Fruit fly (Drosophila melanogaster) whole organism, embryonic: Measurements from ENCODE around the gene nompC.

Experiments used
- Adf1 ChIP-seq: fragments of 200-800 bp; sonication (Bioruptor generic); IDR thresholded peaks from 2 replicates; pipeline ENCODE4 v1.3.6; 2022; ENCODE audit warnings: missing biosample characterization, missing genetic modification characterization
- Aef1 ChIP-seq: fragments of 200-800 bp; sonication (Bioruptor generic); IDR thresholded peaks from 3 replicates; pipeline ENCODE4 v1.3.6; 2022; ENCODE audit warnings: missing biosample characterization, missing genetic modification characterization
- Bgb ChIP-seq: fragments of 200-800 bp; sonication (Bioruptor generic); IDR thresholded peaks from 2 replicates; pipeline ENCODE4 v1.3.6; 2022; ENCODE audit warnings: missing biosample characterization, missing genetic modification characterization; ENCODE audit not compliant: partially characterized antibody
- CG10267 ChIP-seq: fragments of 200-800 bp; sonication (Bioruptor generic); optimal IDR thresholded peaks from 2 replicates; lab custom pipeline; 2018; ENCODE audit warnings: missing biosample characterization, mild to moderate bottlenecking, missing genetic modification characterization, moderate library complexity
- CG11085 ChIP-seq: fragments of 200-800 bp; sonication (Bioruptor generic); IDR thresholded peaks from 2 replicates; pipeline ENCODE4 v1.3.6; 2022; ENCODE audit warnings: missing biosample characterization, missing genetic modification characterization
- CG11456 ChIP-seq: fragments of 200-800 bp; sonication (Bioruptor generic); IDR thresholded peaks from 3 replicates; pipeline ENCODE4 v1.3.6; 2022; ENCODE audit warnings: missing biosample characterization, missing genetic modification characterization
- CG14014 ChIP-seq: fragments of 200-800 bp; sonication (Bioruptor generic); IDR thresholded peaks from 2 replicates; pipeline ENCODE4 v1.3.6; 2022; ENCODE audit warnings: missing biosample characterization, missing genetic modification characterization
- CG16863 ChIP-seq: fragments of 200-800 bp; sonication (Bioruptor generic); optimal IDR thresholded peaks from 3 replicates; lab custom pipeline; 2016; ENCODE audit warnings: missing biosample characterization, missing genetic modification characterization
- CG1792 ChIP-seq: fragments of 200-800 bp; sonication (Bioruptor generic); optimal IDR thresholded peaks from 2 replicates; lab custom pipeline; 2016; ENCODE audit warnings: missing biosample characterization, missing genetic modification characterization
- CG1832 ChIP-seq: fragments of 200-800 bp; sonication (Bioruptor generic); optimal IDR thresholded peaks from 2 replicates; lab custom pipeline; 2017; ENCODE audit warnings: missing biosample characterization, mild to moderate bottlenecking, missing genetic modification characterization, inconsistent platforms
- CG2120 ChIP-seq: fragments of 200-800 bp; sonication (Bioruptor generic); optimal IDR thresholded peaks from 3 replicates; lab custom pipeline; 2016; ENCODE audit warnings: missing biosample characterization, missing genetic modification characterization
- CG2202 ChIP-seq: fragments of 200-800 bp; sonication (Bioruptor generic); optimal IDR thresholded peaks from 2 replicates; lab custom pipeline; 2018; ENCODE audit warnings: missing biosample characterization, mild to moderate bottlenecking, missing genetic modification characterization
- CG2875 ChIP-seq: fragments of 200-800 bp; sonication (Bioruptor generic); optimal IDR thresholded peaks from 2 replicates; lab custom pipeline; 2017; ENCODE audit warnings: missing biosample characterization, mild to moderate bottlenecking, missing genetic modification characterization, missing genetic modification reagents
- CG30431 ChIP-seq: fragments of 200-800 bp; sonication (Bioruptor generic); optimal IDR thresholded peaks from 2 replicates; lab custom pipeline; 2017; ENCODE audit warnings: missing biosample characterization, missing genetic modification characterization
- CG34224 ChIP-seq: fragments of 200-800 bp; sonication (Bioruptor generic); IDR thresholded peaks from 3 replicates; pipeline ENCODE4 v1.3.6; 2022; ENCODE audit warnings: missing biosample characterization, missing genetic modification characterization; ENCODE audit not compliant: partially characterized antibody
- CG3726 ChIP-seq: fragments of 200-800 bp; sonication (Bioruptor generic); IDR thresholded peaks from 3 replicates; pipeline ENCODE4, ENCODE4 v1.3.6; 2022; ENCODE audit warnings: missing biosample characterization, missing genetic modification characterization
- CG6813 ChIP-seq: fragments of 200-800 bp; sonication (Bioruptor generic); optimal IDR thresholded peaks from 2 replicates; lab custom pipeline; 2017; ENCODE audit warnings: missing biosample characterization, missing genetic modification characterization, mild to moderate bottlenecking, moderate library complexity, missing genetic modification reagents
- CG7745 ChIP-seq: fragments of 200-800 bp; sonication (Bioruptor generic); optimal IDR thresholded peaks from 2 replicates; lab custom pipeline; 2018; ENCODE audit warnings: missing biosample characterization, mild to moderate bottlenecking, missing genetic modification characterization, moderate library complexity
- CG9817 ChIP-seq: fragments of 200-800 bp; sonication (Bioruptor generic); optimal IDR thresholded peaks from 2 replicates; lab custom pipeline; 2018; ENCODE audit warnings: missing biosample characterization, mild to moderate bottlenecking, missing genetic modification characterization, moderate library complexity
- CG9932 ChIP-seq: fragments of 200-800 bp; sonication (Bioruptor generic); IDR thresholded peaks from 2 replicates; pipeline ENCODE4 v1.3.6; 2022; ENCODE audit warnings: missing biosample characterization, missing genetic modification characterization
- CHES-1-like ChIP-seq: fragments of 200-800 bp; sonication (Bioruptor generic); optimal IDR thresholded peaks from 2 replicates; lab custom pipeline; 2016; ENCODE audit warnings: missing biosample characterization, missing genetic modification characterization
- Dp ChIP-seq: fragments of 200-800 bp; sonication (Bioruptor generic); optimal IDR thresholded peaks from 2 replicates; lab custom pipeline; 2018; ENCODE audit warnings: missing biosample characterization, mild to moderate bottlenecking, missing genetic modification characterization, moderate library complexity
- Eip74EF ChIP-seq, 2 experiments: fragments of 200-800 bp in 1 of 2; fragments of >200 bp in 1 of 2; sonication (Bioruptor generic) in 1 of 2; optimal IDR thresholded peaks; 2 replicates each; lab custom pipeline; 2017 to 2019; ENCODE audit warnings: missing biosample characterization in 2 of 2, missing genetic modification characterization in 2 of 2, mild to moderate bottlenecking in 1 of 2, moderate library complexity in 1 of 2
- Hmr ChIP-seq: fragments of 200-800 bp; sonication (Bioruptor generic); optimal IDR thresholded peaks from 3 replicates; lab custom pipeline; 2017; ENCODE audit warnings: mild to moderate bottlenecking, missing biosample characterization, missing genetic modification reagents, missing genetic modification characterization
- Hsf ChIP-seq: fragments of 200-800 bp; sonication (Bioruptor generic); optimal IDR thresholded peaks from 3 replicates; lab custom pipeline; 2016; ENCODE audit warnings: missing biosample characterization, missing genetic modification characterization
- Nf-YA ChIP-seq: fragments of 200-800 bp; sonication (Bioruptor generic); IDR thresholded peaks from 2 replicates; pipeline ENCODE4 v1.3.6; 2022; ENCODE audit warnings: missing biosample characterization, missing genetic modification characterization
- Oaz ChIP-seq: fragments of 200-800 bp; sonication (Bioruptor generic); IDR thresholded peaks from 2 replicates; pipeline ENCODE4 v1.3.6; 2022; ENCODE audit warnings: missing biosample characterization, missing genetic modification characterization
- Optix ChIP-seq: fragments of 200-800 bp; sonication (Bioruptor generic); IDR thresholded peaks from 3 replicates; pipeline ENCODE4 v1.3.6; 2022; ENCODE audit warnings: missing biosample characterization, missing genetic modification characterization
- Ravus ChIP-seq: fragments of 200-800 bp; sonication (Bioruptor generic); IDR thresholded peaks from 2 replicates; pipeline ENCODE4 v1.3.6; 2022; ENCODE audit warnings: missing biosample characterization, missing genetic modification characterization
- Rx ChIP-seq: fragments of 200-800 bp; sonication (Bioruptor generic); IDR thresholded peaks from 2 replicates; pipeline ENCODE4 v1.3.6; 2022; ENCODE audit warnings: missing biosample characterization, missing genetic modification characterization
- Six4 ChIP-seq: fragments of 200-800 bp; sonication (Bioruptor generic); optimal IDR thresholded peaks from 2 replicates; lab custom pipeline; 2016; ENCODE audit warnings: missing biosample characterization, missing genetic modification characterization
- Taf1 ChIP-seq: fragments of 200-800 bp; sonication (Bioruptor generic); IDR thresholded peaks from 2 replicates; pipeline ENCODE4 v1.3.6; 2022; ENCODE audit warnings: missing biosample characterization, missing genetic modification characterization
- Usf ChIP-seq: fragments of 200-800 bp; sonication (Bioruptor generic); optimal IDR thresholded peaks from 2 replicates; lab custom pipeline; 2017; ENCODE audit warnings: missing genotype, missing biosample characterization, missing genetic modification characterization
- bsh ChIP-seq, 2 experiments: fragments of 200-800 bp; sonication (Bioruptor generic); optimal IDR thresholded peaks; 2 replicates each; lab custom pipeline; 2017 to 2018; ENCODE audit warnings: mild to moderate bottlenecking in 2 of 2, missing biosample characterization in 2 of 2, missing genetic modification characterization in 2 of 2, moderate library complexity in 1 of 2
- gem ChIP-seq: fragments of 200-800 bp; sonication (Bioruptor generic); optimal IDR thresholded peaks from 2 replicates; lab custom pipeline; 2019; ENCODE audit warnings: missing biosample characterization, mild to moderate bottlenecking, missing genetic modification characterization, moderate library complexity
- insv ChIP-seq, 2 experiments: fragments of 200-800 bp; sonication (Bioruptor generic); optimal IDR thresholded peaks; 3 replicates each; lab custom pipeline; 2016 to 2018; ENCODE audit warnings: missing biosample characterization in 2 of 2, missing genetic modification characterization in 2 of 2
- jumu ChIP-seq: fragments of 200-800 bp; sonication (Bioruptor generic); optimal IDR thresholded peaks from 3 replicates; lab custom pipeline; 2016; ENCODE audit warnings: missing biosample characterization, missing genetic modification characterization
- ken ChIP-seq: fragments of 200-800 bp; sonication (Bioruptor generic); IDR thresholded peaks from 3 replicates; pipeline ENCODE4 v1.3.6; 2022; ENCODE audit warnings: missing biosample characterization, missing genetic modification characterization
- maf-S ChIP-seq: fragments of 200-800 bp; sonication (Bioruptor generic); optimal IDR thresholded peaks from 2 replicates; lab custom pipeline; 2016; ENCODE audit warnings: missing biosample characterization, missing genetic modification characterization
- mam ChIP-seq: fragments of 200-800 bp; sonication (Bioruptor generic); optimal IDR thresholded peaks from 3 replicates; lab custom pipeline; 2016; ENCODE audit warnings: missing biosample characterization, missing genetic modification characterization
- org-1 ChIP-seq: fragments of 200-800 bp; sonication (Bioruptor generic); optimal IDR thresholded peaks from 2 replicates; lab custom pipeline; 2017; ENCODE audit warnings: missing biosample characterization, missing genetic modification characterization
- peb ChIP-seq: fragments of 200-800 bp; sonication (Bioruptor generic); IDR thresholded peaks from 2 replicates; pipeline ENCODE4 v1.3.6; 2022; ENCODE audit warnings: missing biosample characterization, missing genetic modification characterization
- sens ChIP-seq: fragments of 200-800 bp; sonication (Bioruptor generic); peaks from one replicate; lab custom pipeline; 2016; ENCODE audit warnings: missing biosample characterization, missing genetic modification characterization
- so ChIP-seq: fragments of 200-800 bp; sonication (Bioruptor generic); IDR thresholded peaks from 3 replicates; pipeline ENCODE4 v1.3.6; 2022; ENCODE audit warnings: missing biosample characterization, missing genetic modification characterization
- vnd ChIP-seq: fragments of 200-800 bp; sonication (Bioruptor generic); IDR thresholded peaks from 3 replicates; pipeline ENCODE4 v1.3.6; 2022; ENCODE audit warnings: missing biosample characterization, missing genetic modification characterization; ENCODE audit not compliant: partially characterized antibody
- zf30C ChIP-seq: fragments of 200-800 bp; sonication (Bioruptor generic); optimal IDR thresholded peaks from 3 replicates; lab custom pipeline; 2018; ENCODE audit warnings: missing biosample characterization, mild to moderate bottlenecking, missing genetic modification characterization
- zfh1 ChIP-seq: fragments of 200-800 bp; sonication (Bioruptor generic); IDR thresholded peaks from 3 replicates; pipeline ENCODE4 v1.3.6; 2022; ENCODE audit warnings: missing biosample characterization, missing genetic modification characterization

The nompC gene

dm6 chr2L:5302284-5302683, 43.7 kb upstream of the nompC start (continued):
- TF ChIP-seq CG11085 (GFP tag; lab: Robert Waterston, UW) (no peak), sens (GFP tag; lab: Kevin White, UChicago) (peak; percentile 72), insv (GFP tag; optimal IDR thresholded peaks at IDR 0.05; lab: Kevin White, UChicago) (no peak), bsh (GFP tag; optimal IDR thresholded peaks at IDR 0.05; lab: Kevin White, UChicago) (peak in 1 of 2 experiments; percentile 3), CG1792 (no peak)

dm6 chr2L:5302692-5303043, 43.3 kb upstream of the nompC start:
- no peak for TF ChIP-seq Nf-YA (GFP tag; lab: Robert Waterston, UW)
- 0 out of 3 replicates have a peak, but pooled peaks have one; percentile 17 for TF ChIP-seq zfh1

- TF ChIP-seq CG9817 (tag; lab: Kevin White, UChicago) (no peak), Bgb (GFP tag; lab: Robert Waterston, UW) (no peak), sens (GFP tag; lab: Kevin White, UChicago) (peak; percentile 84), Usf (no peak), CG2120 (GFP tag; lab: Kevin White, UChicago) (no peak), ken (GFP tag; lab: Robert Waterston, UW) (no peak), CG2875 (peak; percentile 54), Rx (no peak), CG16863 (GFP tag; lab: Kevin White, UChicago) (no peak), vnd (no peak), CG14014 (GFP tag; lab: Robert Waterston, UW) (no peak), so (no peak), CG11456 (GFP tag; lab: Robert Waterston, UW) (no peak), Aef1 (GFP tag; lab: Robert Waterston, UW) (no peak), CG7745 (tag; lab: Kevin White, UChicago) (no peak), gem (tag; lab: Kevin White, UChicago) (no peak), Dp (GFP tag; lab: Kevin White, UChicago) (no peak), CG2202 (tag; lab: Kevin White, UChicago) (peak; percentile 2), CG10267 (no peak), Six4 (GFP tag; lab: Kevin White, UChicago) (no peak), zf30C (GFP tag; lab: Kevin White, UChicago) (no peak), org-1 (GFP tag; lab: Kevin White, UChicago) (no peak), maf-S (GFP tag; lab: Kevin White, UChicago) (no peak), Eip74EF (GFP tag; optimal IDR thresholded peaks at IDR 0.05; lab: Kevin White, UChicago) (no peak), CG1832 (GFP tag; lab: Kevin White, UChicago) (no peak), Ravus (GFP tag; lab: Robert Waterston, UW) (no peak), CG30431 (GFP tag; lab: Kevin White, UChicago) (no peak), CHES-1-like (GFP tag; lab: Kevin White, UChicago) (no peak), Hmr (GFP tag; lab: Kevin White, UChicago) (no peak), peb (GFP tag; lab: Robert Waterston, UW) (no peak), CG3726 (GFP tag; lab: Robert Waterston, UW) (no peak), Adf1 (GFP tag; lab: Robert Waterston, UW) (peak; percentile 61), CG34224 (no peak), Optix (GFP tag; lab: Robert Waterston, UW) (no peak), Hsf (GFP tag; lab: Kevin White, UChicago) (no peak), mam (GFP tag; lab: Kevin White, UChicago) (no peak), CG6813 (GFP tag; lab: Kevin White, UChicago) (peak; percentile 72), Taf1 (GFP tag; lab: Robert Waterston, UW) (no peak), jumu (GFP tag; lab: Kevin White, UChicago) (no peak), Oaz (GFP tag; lab: Robert Waterston, UW) (no peak), CG9932 (GFP tag; lab: Robert Waterston, UW) (no peak)
Observed at dm6 chr2L:5303044-5303904, 42.7 kb upstream of the nompC start.
